Worm (Caenorhabditis elegans) whole organism, late embryonic: Measurements from ENCODE around the gene T01D3.3.

ENCODE experiments used
- C08G9.2 ChIP-seq: sonication (generic microtip); optimal IDR thresholded peaks from 2 replicates; lab custom pipeline; 2016; ENCODE audit warnings: mild to moderate bottlenecking, missing genetic modification characterization, moderate library complexity, missing compliant biosample characterization
- F13H6.1 ChIP-seq: sonication (generic microtip); optimal IDR thresholded peaks from 2 replicates; lab custom pipeline; 2016; ENCODE audit warnings: missing genetic modification characterization, missing compliant biosample characterization
- K02D7.2 ChIP-seq: sonication (generic microtip); optimal IDR thresholded peaks from 2 replicates; lab custom pipeline; 2017; ENCODE audit warnings: mild to moderate bottlenecking, missing genetic modification characterization, missing compliant biosample characterization
- K09A11.1 ChIP-seq: sonication (generic microtip); optimal IDR thresholded peaks from 2 replicates; lab custom pipeline; 2017; ENCODE audit warnings: antibody characterized with exemption, mild to moderate bottlenecking, missing genetic modification characterization, missing compliant biosample characterization; ENCODE audit not compliant: insufficient read depth
- Y22D7AL.16 ChIP-seq: sonication (generic microtip); optimal IDR thresholded peaks from 2 replicates; lab custom pipeline; 2016; ENCODE audit warnings: missing genetic modification characterization, missing compliant biosample characterization
- ama-1 ChIP-seq: fragments of 150-350 bp; optimal IDR thresholded peaks from 2 replicates; lab custom pipeline; 2014
- ceh-14 ChIP-seq: sonication (generic microtip); optimal IDR thresholded peaks from 2 replicates; lab custom pipeline; 2016; ENCODE audit warnings: missing genotype, missing genetic modification characterization, missing compliant biosample characterization
- ceh-18 ChIP-seq: sonication (generic microtip); optimal IDR thresholded peaks from 2 replicates; lab custom pipeline; 2016; ENCODE audit warnings: missing genetic modification characterization, missing compliant biosample characterization
- ceh-19 ChIP-seq: fragments of 200-800 bp; sonication (Bioruptor generic); optimal IDR thresholded peaks from 2 replicates; lab custom pipeline; 2018; ENCODE audit warnings: mild to moderate bottlenecking, missing genetic modification characterization, missing compliant biosample characterization
- ceh-2 ChIP-seq: sonication (generic microtip); optimal IDR thresholded peaks from 2 replicates; lab custom pipeline; 2016; ENCODE audit warnings: missing genotype, missing genetic modification characterization, missing compliant biosample characterization
- ceh-22 ChIP-seq: sonication (generic microtip); optimal IDR thresholded peaks from 2 replicates; lab custom pipeline; 2017; ENCODE audit warnings: missing biosample characterization, missing genetic modification characterization
- ceh-24 ChIP-seq: sonication (generic microtip); optimal IDR thresholded peaks from 2 replicates; lab custom pipeline; 2016; ENCODE audit warnings: mild to moderate bottlenecking, missing genetic modification characterization, missing compliant biosample characterization
- ceh-31 ChIP-seq: sonication (generic microtip); optimal IDR thresholded peaks from 2 replicates; lab custom pipeline; 2016; ENCODE audit warnings: missing genetic modification characterization, missing compliant biosample characterization
- ceh-34 ChIP-seq: sonication (generic microtip); optimal IDR thresholded peaks from 2 replicates; lab custom pipeline; 2016; ENCODE audit warnings: mild to moderate bottlenecking, missing genetic modification characterization, missing compliant biosample characterization
- ceh-48 ChIP-seq: sonication (generic microtip); optimal IDR thresholded peaks from 2 replicates; lab custom pipeline; 2016; ENCODE audit warnings: missing genetic modification characterization, inconsistent platforms, missing compliant biosample characterization
- ceh-6 ChIP-seq: fragments of 200-800 bp; sonication (Bioruptor generic); optimal IDR thresholded peaks from 2 replicates; lab custom pipeline; 2018; ENCODE audit warnings: mild to moderate bottlenecking, missing genetic modification characterization, missing compliant biosample characterization
- ceh-9 ChIP-seq: sonication (generic microtip); optimal IDR thresholded peaks from 2 replicates; lab custom pipeline; 2016; ENCODE audit warnings: mild to moderate bottlenecking, missing genetic modification characterization, inconsistent platforms, missing compliant biosample characterization
- dmd-4 ChIP-seq: sonication (generic microtip); optimal IDR thresholded peaks from 2 replicates; lab custom pipeline; 2016; ENCODE audit warnings: borderline replicate concordance, missing genetic modification characterization, missing compliant biosample characterization
- elt-2 ChIP-seq: sonication (generic microtip); optimal IDR thresholded peaks from 2 replicates; lab custom pipeline; 2016; ENCODE audit warnings: missing genetic modification reagents, missing genetic modification characterization, missing compliant biosample characterization
- elt-4 ChIP-seq: sonication (generic microtip); optimal IDR thresholded peaks from 2 replicates; lab custom pipeline; 2016; ENCODE audit warnings: missing genetic modification characterization, missing compliant biosample characterization
- ets-4 ChIP-seq: sonication (generic microtip); optimal IDR thresholded peaks from 2 replicates; lab custom pipeline; 2016; ENCODE audit warnings: missing genetic modification characterization, missing compliant biosample characterization
- eyg-1 ChIP-seq: sonication (generic microtip); optimal IDR thresholded peaks from 2 replicates; lab custom pipeline; 2016; ENCODE audit warnings: missing genotype, missing genetic modification characterization, missing compliant biosample characterization
- fax-1 ChIP-seq: sonication (generic microtip); optimal IDR thresholded peaks from 2 replicates; lab custom pipeline; 2016; ENCODE audit warnings: missing genotype, missing genetic modification characterization, missing compliant biosample characterization
- fkh-10 ChIP-seq: fragments of 150-350 bp; optimal IDR thresholded peaks from 2 replicates; lab custom pipeline; 2014; ENCODE audit warnings: missing biosample characterization, missing genetic modification reagents, missing genetic modification characterization
- gmeb-2 ChIP-seq: sonication (generic microtip); optimal IDR thresholded peaks from 2 replicates; lab custom pipeline; 2016; ENCODE audit warnings: missing genetic modification characterization, inconsistent platforms, missing compliant biosample characterization
- hlh-8 ChIP-seq: sonication (generic microtip); optimal IDR thresholded peaks from 2 replicates; lab custom pipeline; 2016; ENCODE audit warnings: missing genotype, missing genetic modification characterization, missing compliant biosample characterization
- lim-6 ChIP-seq: sonication (generic microtip); optimal IDR thresholded peaks from 2 replicates; lab custom pipeline; 2016; ENCODE audit warnings: missing genetic modification characterization, missing compliant biosample characterization
- lin-11 ChIP-seq: fragments of 200-800 bp; sonication (Bioruptor generic); optimal IDR thresholded peaks from 2 replicates; lab custom pipeline; 2018; ENCODE audit warnings: mild to moderate bottlenecking, missing genetic modification characterization, missing compliant biosample characterization
- madf-2 ChIP-seq: sonication (generic microtip); optimal IDR thresholded peaks from 2 replicates; lab custom pipeline; 2017; ENCODE audit warnings: missing genetic modification characterization, missing compliant biosample characterization
- nhr-11 ChIP-seq: fragments of 150-350 bp; optimal IDR thresholded peaks from 2 replicates; lab custom pipeline; 2014; ENCODE audit warnings: missing biosample characterization, missing genetic modification characterization
- nhr-232 ChIP-seq: sonication (generic microtip); optimal IDR thresholded peaks from 2 replicates; lab custom pipeline; 2016; ENCODE audit warnings: missing genetic modification characterization, missing compliant biosample characterization
- odd-2 ChIP-seq: sonication (generic microtip); optimal IDR thresholded peaks from 2 replicates; lab custom pipeline; 2017; ENCODE audit warnings: antibody characterized with exemption, mild to moderate bottlenecking, missing genetic modification characterization, missing compliant biosample characterization
- pag-3 ChIP-seq: sonication (generic microtip); optimal IDR thresholded peaks from 2 replicates; lab custom pipeline; 2016; ENCODE audit warnings: missing compliant biosample characterization, missing genetic modification characterization, borderline replicate concordance
- pax-1 ChIP-seq: fragments of 150-350 bp; optimal IDR thresholded peaks from 2 replicates; lab custom pipeline; 2014; ENCODE audit warnings: missing biosample characterization, missing genetic modification characterization
- pha-2 ChIP-seq: sonication (generic microtip); optimal IDR thresholded peaks from 2 replicates; lab custom pipeline; 2017; ENCODE audit warnings: mild to moderate bottlenecking, missing genetic modification characterization, missing compliant biosample characterization
- pha-4 ChIP-seq: fragments of 150-350 bp; optimal IDR thresholded peaks from 2 replicates; lab custom pipeline; 2018; ENCODE audit warnings: missing biosample characterization, missing genetic modification reagents, missing genetic modification characterization
- pros-1 ChIP-seq: fragments of 150-350 bp; optimal IDR thresholded peaks from 2 replicates; lab custom pipeline; 2014; ENCODE audit warnings: missing biosample characterization, missing genetic modification reagents, missing genetic modification characterization
- sdc-2 ChIP-seq: sonication (generic microtip); optimal IDR thresholded peaks from 2 replicates; lab custom pipeline; 2016; ENCODE audit warnings: missing genotype, missing genetic modification characterization, missing compliant biosample characterization
- sox-4 ChIP-seq: sonication (generic microtip); optimal IDR thresholded peaks from 2 replicates; lab custom pipeline; 2017; ENCODE audit warnings: mild to moderate bottlenecking, missing genetic modification characterization, inconsistent platforms, missing compliant biosample characterization
- tbx-2 ChIP-seq: sonication (generic microtip); optimal IDR thresholded peaks from 2 replicates; lab custom pipeline; 2016; ENCODE audit warnings: missing genetic modification characterization, missing compliant biosample characterization
- ttx-3 ChIP-seq: sonication (generic microtip); optimal IDR thresholded peaks from 2 replicates; lab custom pipeline; 2016; ENCODE audit warnings: missing genetic modification reagents, missing genetic modification characterization, missing compliant biosample characterization
- unc-42 ChIP-seq: sonication (generic microtip); optimal IDR thresholded peaks from 2 replicates; lab custom pipeline; 2016; ENCODE audit warnings: missing genotype, missing genetic modification characterization, missing compliant biosample characterization
- unc-55 ChIP-seq: sonication (generic microtip); optimal IDR thresholded peaks from 2 replicates; lab custom pipeline; 2017; ENCODE audit warnings: missing biosample characterization, missing genetic modification reagents, missing genetic modification characterization
- zip-5 ChIP-seq: sonication (generic microtip); optimal IDR thresholded peaks from 2 replicates; lab custom pipeline; 2016; ENCODE audit warnings: missing genetic modification characterization, missing compliant biosample characterization
- ztf-16 ChIP-seq: sonication (generic microtip); optimal IDR thresholded peaks from 2 replicates; lab custom pipeline; 2017; ENCODE audit warnings: missing genetic modification characterization, missing compliant biosample characterization

Gene T01D3.3

DNA sequence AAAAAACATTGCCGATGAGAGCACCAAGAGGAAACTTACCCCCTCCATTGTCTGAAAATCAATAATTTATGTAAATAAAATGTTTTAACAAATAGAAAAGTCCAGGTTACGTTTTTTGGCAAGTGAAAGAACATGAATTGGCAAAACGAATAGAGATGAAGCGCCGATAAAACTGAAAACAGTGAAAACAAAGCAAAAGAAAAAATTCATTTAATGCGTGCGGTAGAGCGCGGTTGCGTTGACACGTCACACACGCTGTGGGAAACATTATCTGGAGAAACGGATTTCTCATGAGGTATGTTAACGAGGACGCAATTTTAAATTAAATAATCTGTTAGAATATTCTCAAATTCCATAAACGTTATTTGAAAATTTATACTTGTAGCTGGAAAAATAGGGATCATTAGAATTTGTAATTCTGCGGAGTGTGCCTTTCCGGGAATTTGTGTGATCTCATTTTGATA lies 11.2 kb downstream of the T01D3.3 start, which contains the start of gene zipt-9 (continued):
- peak; percentile 90 for TF ChIP-seq fax-1 (tag; lab: Kevin White, UChicago)
- TF ChIP-seq pha-4 (tag; lab: Kevin White, UChicago) = no peak
- no peak for TF ChIP-seq eyg-1 (tag; lab: Kevin White, UChicago)
- TF ChIP-seq hlh-8 (tag; lab: Kevin White, UChicago) = peak; percentile 90
- TF ChIP-seq pros-1 (tag; lab: Kevin White, UChicago) = no peak
- peak; percentile 22 for TF ChIP-seq ceh-19 (GFP tag; lab: Kevin White, UChicago)
- TF ChIP-seq ceh-31 = peak; percentile 99
- no peak for TF ChIP-seq nhr-232 (tag; lab: Kevin White, UChicago)
- TF ChIP-seq unc-42 = peak; percentile 98
- no peak for TF ChIP-seq ceh-24
- peak; percentile 76 for TF ChIP-seq ceh-18 (tag; lab: Kevin White, UChicago)
- peak; percentile 41 for TF ChIP-seq pha-2 (tag; lab: Kevin White, UChicago)
- TF ChIP-seq odd-2 (tag; lab: Kevin White, UChicago) = no peak
- TF ChIP-seq K02D7.2 = no peak
- TF ChIP-seq dmd-4 (tag; lab: Kevin White, UChicago) = peak; percentile 43
- TF ChIP-seq ets-4 (tag; lab: Kevin White, UChicago) = peak; percentile 95
- TF ChIP-seq F13H6.1 (tag; lab: Kevin White, UChicago) = peak; percentile 87
- peak; percentile 94 for TF ChIP-seq ceh-2 (tag; lab: Kevin White, UChicago)
- TF ChIP-seq Y22D7AL.16 (tag; lab: Kevin White, UChicago) = no peak
- TF ChIP-seq sdc-2 (tag; lab: Kevin White, UChicago) = peak; percentile 51
- no peak for TF ChIP-seq pax-1 (tag; lab: Kevin White, UChicago)
- peak; percentile 62 for TF ChIP-seq ztf-16 (tag; lab: Kevin White, UChicago)
- peak; percentile 91 for TF ChIP-seq zip-5
- peak; percentile 5 for TF ChIP-seq ttx-3
- TF ChIP-seq elt-2 (tag; lab: Kevin White, UChicago) = peak; percentile 85
- peak; percentile 96 for TF ChIP-seq ceh-14 (tag; lab: Kevin White, UChicago)
- no peak for TF ChIP-seq ama-1 (lab: Kevin White, UChicago)

DNA sequence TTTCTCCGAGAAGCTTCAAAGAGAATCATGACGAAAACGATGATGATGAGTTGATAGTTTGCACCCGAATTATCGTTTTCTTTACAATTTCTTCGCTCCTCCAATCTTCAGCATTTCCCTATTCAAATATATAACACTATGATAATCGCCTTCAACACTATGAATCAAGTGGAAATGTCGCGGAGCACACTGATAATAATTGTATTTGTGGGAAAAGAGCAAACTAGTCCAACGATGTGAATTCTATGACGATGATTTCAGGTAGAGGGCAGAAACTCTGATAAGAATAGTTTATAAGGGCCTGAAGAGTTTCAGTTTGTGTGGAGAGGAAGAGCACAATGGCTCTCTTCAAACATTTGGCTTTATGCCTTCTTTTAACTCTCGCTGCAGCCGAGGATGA lies 12.5 kb downstream of the T01D3.3 start, which contains the start of gene T01D3.6:
Gene T01D3.6, plus strand, starts transcription at position 294 of the 400 bp plus-strand sequence.
- no peak for TF ChIP-seq unc-55 (GFP tag; lab: Kevin White, UChicago)
- TF ChIP-seq C08G9.2 (tag; lab: Kevin White, UChicago) = no peak

ce11 chrV:13724781-13725180 lies 20.7 kb downstream of the T01D3.3 start, which contains the start of gene F35E12.2:
Gene F35E12.2, minus strand, starts transcription at chrV:13724881.
- TF ChIP-seq hlh-8 (tag; lab: Kevin White, UChicago) (no peak), C08G9.2 (tag; lab: Kevin White, UChicago) (no peak), lim-6 (tag; lab: Kevin White, UChicago) (no peak), K09A11.1 (no peak), ceh-34 (tag; lab: Kevin White, UChicago) (no peak), ceh-24 (no peak), ceh-48 (tag; lab: Kevin White, UChicago) (no peak), dmd-4 (tag; lab: Kevin White, UChicago) (no peak), ceh-19 (GFP tag; lab: Kevin White, UChicago) (no peak), nhr-232 (tag; lab: Kevin White, UChicago) (no peak), unc-42 (no peak), lin-11 (tag; lab: Kevin White, UChicago) (no peak), F13H6.1 (tag; lab: Kevin White, UChicago) (no peak), nhr-11 (no peak), ceh-14 (tag; lab: Kevin White, UChicago) (no peak), sox-4 (tag; lab: Kevin White, UChicago) (no peak)

DNA sequence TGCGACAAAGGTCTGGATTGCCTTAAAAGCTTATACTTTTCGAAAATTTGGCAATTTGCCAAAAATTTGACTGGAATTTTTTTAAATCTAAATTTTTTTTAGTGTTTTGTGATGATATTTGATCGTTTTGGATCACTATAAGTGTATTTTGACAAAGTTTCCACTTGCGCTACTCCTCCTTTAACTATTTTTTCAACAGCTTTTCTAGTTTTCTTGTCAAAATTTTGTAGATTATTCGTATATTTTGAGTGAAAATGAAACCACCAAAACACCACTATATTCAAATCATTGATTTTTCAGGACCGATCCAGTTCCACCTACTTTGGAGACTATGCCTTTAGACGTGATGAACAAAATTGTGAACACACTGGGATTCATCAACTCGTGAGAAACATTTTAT lies 21.5 kb downstream of the T01D3.3 start, which contains the start of gene fbxa-181:
Gene fbxa-181, plus strand, starts transcription at position 301 of the 400 bp plus-strand sequence.
- no peak for TF ChIP-seq ceh-22 (tag; lab: Kevin White, UChicago)
- no peak for TF ChIP-seq ceh-9 (tag; lab: Kevin White, UChicago)
- no peak for TF ChIP-seq ama-1 (lab: Kevin White, UChicago)
- TF ChIP-seq lim-6 (tag; lab: Kevin White, UChicago) = no peak
- no peak for TF ChIP-seq madf-2
- no peak for TF ChIP-seq pag-3 (tag; lab: Kevin White, UChicago)
- no peak for TF ChIP-seq tbx-2 (tag; lab: Kevin White, UChicago)
- TF ChIP-seq pha-2 (tag; lab: Kevin White, UChicago) = no peak
- no peak for TF ChIP-seq gmeb-2 (tag; lab: Kevin White, UChicago)
- no peak for TF ChIP-seq fkh-10
- no peak for TF ChIP-seq fax-1 (tag; lab: Kevin White, UChicago)
- TF ChIP-seq Y22D7AL.16 (tag; lab: Kevin White, UChicago) = no peak
- TF ChIP-seq K02D7.2 = no peak
- TF ChIP-seq elt-4 (tag; lab: Kevin White, UChicago) = no peak
- TF ChIP-seq ceh-48 (tag; lab: Kevin White, UChicago) = no peak
- no peak for TF ChIP-seq ceh-6 (GFP tag; lab: Kevin White, UChicago)
